Worm (Caenorhabditis elegans) whole organism, L2 larva: ENCODE data around the gene W05E10.1.

Experiments
- F13H6.1 ChIP-seq: sonication (generic microtip); optimal IDR thresholded peaks from 2 replicates; lab custom pipeline; 2016; ENCODE audit warnings: missing genetic modification characterization, missing compliant biosample characterization
- R02D3.7 ChIP-seq: fragments of 150-350 bp; optimal IDR thresholded peaks from 2 replicates; lab custom pipeline; 2014; ENCODE audit warnings: missing biosample characterization, missing genetic modification characterization
- Y55F3AM.14 ChIP-seq: fragments of 200-800 bp; sonication (Bioruptor generic); optimal IDR thresholded peaks from 2 replicates; lab custom pipeline; 2018; ENCODE audit warnings: mild to moderate bottlenecking, missing genetic modification characterization, missing compliant biosample characterization
- ZK546.5 ChIP-seq: sonication (generic microtip); optimal IDR thresholded peaks from 2 replicates; lab custom pipeline; 2017; ENCODE audit warnings: missing biosample characterization, missing genetic modification characterization
- alr-1 ChIP-seq: fragments of 150-350 bp; optimal IDR thresholded peaks from 2 replicates; lab custom pipeline; 2014; ENCODE audit warnings: missing biosample characterization, missing genetic modification characterization
- ama-1 ChIP-seq: fragments of 150-350 bp; optimal IDR thresholded peaks from 2 replicates; lab custom pipeline; 2018; ENCODE audit warnings: inconsistent platforms
- ceh-16 ChIP-seq: fragments of 150-350 bp; optimal IDR thresholded peaks from 2 replicates; lab custom pipeline; 2014; ENCODE audit warnings: missing biosample characterization, missing genetic modification characterization
- ceh-82 ChIP-seq: fragments of 150-350 bp; optimal IDR thresholded peaks from 2 replicates; lab custom pipeline; 2014; ENCODE audit warnings: missing biosample characterization, missing genetic modification characterization
- crh-2 ChIP-seq: sonication (generic microtip); optimal IDR thresholded peaks from 2 replicates; lab custom pipeline; 2017; ENCODE audit warnings: missing biosample characterization, missing genetic modification characterization
- dmd-4 ChIP-seq: sonication (generic microtip); optimal IDR thresholded peaks from 2 replicates; lab custom pipeline; 2017; ENCODE audit warnings: missing biosample characterization, missing genetic modification characterization
- egl-27 ChIP-seq: sonication (generic microtip); optimal IDR thresholded peaks from 3 replicates; lab custom pipeline; 2017; ENCODE audit warnings: missing biosample characterization, missing genetic modification reagents, missing genetic modification characterization
- fos-1 ChIP-seq: fragments of 150-350 bp; optimal IDR thresholded peaks from 2 replicates; lab custom pipeline; 2014; ENCODE audit warnings: missing biosample characterization, missing genetic modification characterization
- gmeb-1 ChIP-seq: fragments of 150-350 bp; optimal IDR thresholded peaks from 2 replicates; lab custom pipeline; 2014; ENCODE audit warnings: missing biosample characterization, missing genetic modification characterization
- lin-11 ChIP-seq: fragments of 150-350 bp; sonication (generic microtip); optimal IDR thresholded peaks from 2 replicates; lab custom pipeline; 2014; ENCODE audit warnings: missing biosample characterization, missing genetic modification characterization, inconsistent platforms, mixed read lengths
- lin-13 ChIP-seq: fragments of 150-350 bp; optimal IDR thresholded peaks from 2 replicates; lab custom pipeline; 2014; ENCODE audit warnings: missing biosample characterization, missing genetic modification reagents, missing genetic modification characterization
- lin-39 ChIP-seq: fragments of 150-350 bp; optimal IDR thresholded peaks from 2 replicates; lab custom pipeline; 2014; ENCODE audit warnings: missing biosample characterization, missing genetic modification reagents, missing genetic modification characterization
- lsy-2 ChIP-seq, 2 experiments: fragments of 150-350 bp in 1 of 2; sonication (generic microtip) in 1 of 2; optimal IDR thresholded peaks; 2 replicates each; lab custom pipeline; 2014 to 2017; ENCODE audit warnings: missing biosample characterization in 2 of 2, missing genetic modification characterization in 2 of 2
- mab-5 ChIP-seq: fragments of 150-350 bp; optimal IDR thresholded peaks from 2 replicates; lab custom pipeline; 2014; ENCODE audit warnings: missing biosample characterization, missing genetic modification characterization
- mbf-1 ChIP-seq: sonication (generic microtip); optimal IDR thresholded peaks from 2 replicates; lab custom pipeline; 2017; ENCODE audit warnings: missing biosample characterization, missing genetic modification characterization
- mdl-1 ChIP-seq, 2 experiments: fragments of 150-350 bp in 1 of 2; sonication (generic microtip) in 1 of 2; optimal IDR thresholded peaks; 2 replicates each; lab custom pipeline; 2017; ENCODE audit warnings: missing biosample characterization in 2 of 2, missing genetic modification characterization in 2 of 2
- nhr-10 ChIP-seq: sonication (generic microtip); optimal IDR thresholded peaks from 2 replicates; lab custom pipeline; 2017; ENCODE audit warnings: missing biosample characterization, missing genetic modification characterization
- nhr-11 ChIP-seq: fragments of 150-350 bp; optimal IDR thresholded peaks from 2 replicates; lab custom pipeline; 2014; ENCODE audit warnings: missing biosample characterization, missing genetic modification characterization
- nhr-12 ChIP-seq: fragments of 150-350 bp; optimal IDR thresholded peaks from 2 replicates; lab custom pipeline; 2014; ENCODE audit warnings: missing biosample characterization, missing genetic modification characterization
- nhr-129 ChIP-seq: fragments of 150-350 bp; optimal IDR thresholded peaks from 2 replicates; lab custom pipeline; 2014; ENCODE audit warnings: missing biosample characterization, missing genetic modification characterization
- nhr-21 ChIP-seq: fragments of 150-350 bp; optimal IDR thresholded peaks from 2 replicates; lab custom pipeline; 2014; ENCODE audit warnings: missing biosample characterization, missing genetic modification characterization
- nhr-23 ChIP-seq: fragments of 150-350 bp; optimal IDR thresholded peaks from 2 replicates; lab custom pipeline; 2014; ENCODE audit warnings: missing biosample characterization, missing genetic modification reagents, missing genetic modification characterization
- nhr-237 ChIP-seq: fragments of 150-350 bp; optimal IDR thresholded peaks from 2 replicates; lab custom pipeline; 2014; ENCODE audit warnings: missing biosample characterization, missing genetic modification characterization
- nhr-25 ChIP-seq: fragments of 150-350 bp; sonication (generic microtip); optimal IDR thresholded peaks from 3 replicates; lab custom pipeline; 2014; ENCODE audit warnings: missing biosample characterization, missing genetic modification characterization
- nhr-6 ChIP-seq: fragments of 150-350 bp; optimal IDR thresholded peaks from 2 replicates; lab custom pipeline; 2014; ENCODE audit warnings: missing biosample characterization, missing genetic modification characterization
- nhr-77 ChIP-seq: fragments of 150-350 bp; optimal IDR thresholded peaks from 2 replicates; lab custom pipeline; 2014; ENCODE audit warnings: missing biosample characterization, missing genetic modification characterization
- peb-1 ChIP-seq: fragments of 150-350 bp; optimal IDR thresholded peaks from 2 replicates; lab custom pipeline; 2014; ENCODE audit warnings: missing biosample characterization, missing genetic modification characterization
- sem-4 ChIP-seq: fragments of 150-350 bp; optimal IDR thresholded peaks from 2 replicates; lab custom pipeline; 2014; ENCODE audit warnings: missing biosample characterization, missing genetic modification reagents, missing genetic modification characterization
- skn-1 ChIP-seq: sonication (generic microtip); optimal IDR thresholded peaks from 2 replicates; lab custom pipeline; 2017; ENCODE audit warnings: missing biosample characterization, missing genetic modification characterization
- sma-3 ChIP-seq: sonication (generic microtip); optimal IDR thresholded peaks from 2 replicates; lab custom pipeline; 2016; ENCODE audit warnings: missing genetic modification reagents, missing genetic modification characterization, missing compliant biosample characterization
- sma-9 ChIP-seq, 2 experiments: fragments of 150-350 bp in 1 of 2; sonication (generic microtip) in 1 of 2; optimal IDR thresholded peaks; 2 replicates each; lab custom pipeline; 2014 to 2016; ENCODE audit warnings: missing genetic modification characterization in 2 of 2, mild to moderate bottlenecking in 1 of 2, missing biosample characterization in 1 of 2, missing compliant biosample characterization in 1 of 2, missing genetic modification reagents in 1 of 2, moderate library complexity in 1 of 2
- unc-39 ChIP-seq: fragments of 150-350 bp; optimal IDR thresholded peaks from 2 replicates; lab custom pipeline; 2014; ENCODE audit warnings: missing biosample characterization, missing genetic modification characterization
- unc-55 ChIP-seq: fragments of 150-350 bp; sonication (generic microtip); optimal IDR thresholded peaks from 3 replicates; lab custom pipeline; 2014; ENCODE audit warnings: missing biosample characterization, missing genetic modification reagents, missing genetic modification characterization
- unc-62 ChIP-seq: fragments of 150-350 bp; optimal IDR thresholded peaks from 2 replicates; lab custom pipeline; 2014; ENCODE audit warnings: missing biosample characterization, missing genetic modification reagents, missing genetic modification characterization
- ztf-1 ChIP-seq: fragments of 200-800 bp; sonication (Bioruptor generic); conservative IDR thresholded peaks from 2 replicates; pipeline ENCODE4 v1.3.6; 2022; ENCODE audit warnings: missing genetic modification characterization, missing compliant biosample characterization
- ztf-11 ChIP-seq: sonication (generic microtip); optimal IDR thresholded peaks from 2 replicates; lab custom pipeline; 2017; ENCODE audit warnings: missing biosample characterization, missing genetic modification characterization
- ztf-4 ChIP-seq: fragments of 150-350 bp; optimal IDR thresholded peaks from 2 replicates; lab custom pipeline; 2014; ENCODE audit warnings: missing biosample characterization, missing genetic modification characterization

W05E10.1 gene

ce11 chrV:11667176-11667575 lies 24.3 kb downstream of the W05E10.1 start, which contains the start of gene F46F3.3:
Gene F46F3.3 (plus strand): TSS chrV:11667476.
- no peak for TF ChIP-seq nhr-11 (tag; lab: Kevin White, UChicago)
- no peak for TF ChIP-seq skn-1 (tag; lab: Kevin White, UChicago)
- TF ChIP-seq lin-13 (GFP tag; lab: Kevin White, UChicago): no peak
- no peak for TF ChIP-seq ztf-1 (GFP tag; lab: Robert Waterston, UW)
- TF ChIP-seq mdl-1 (tag; optimal IDR thresholded peaks at IDR 0.05; lab: Kevin White, UChicago): no peak
- TF ChIP-seq alr-1 (tag; lab: Kevin White, UChicago): no peak
- TF ChIP-seq dmd-4 (tag; lab: Kevin White, UChicago): no peak
- no peak for TF ChIP-seq nhr-21 (tag; lab: Kevin White, UChicago)
- TF ChIP-seq fos-1 (tag; lab: Kevin White, UChicago): no peak
- TF ChIP-seq nhr-23 (tag; lab: Kevin White, UChicago): no peak
- TF ChIP-seq ama-1: no peak
- TF ChIP-seq nhr-10 (tag; lab: Kevin White, UChicago): no peak

- TF ChIP-seq unc-62 (GFP tag; lab: Kevin White, UChicago) (no peak), mab-5 (tag; lab: Kevin White, UChicago) (no peak), ceh-16 (no peak), fos-1 (tag; lab: Kevin White, UChicago) (no peak), ztf-4 (no peak), Y55F3AM.14 (no peak), lsy-2 (tag; optimal IDR thresholded peaks at IDR 0.05; lab: Kevin White, UChicago) (no peak), crh-2 (tag; lab: Kevin White, UChicago) (no peak), mbf-1 (tag; lab: Kevin White, UChicago) (no peak), nhr-12 (tag; lab: Kevin White, UChicago) (no peak), peb-1 (tag; lab: Kevin White, UChicago) (no peak), nhr-237 (tag; lab: Kevin White, UChicago) (no peak), nhr-23 (tag; lab: Kevin White, UChicago) (no peak), ceh-82 (tag; lab: Kevin White, UChicago) (no peak)
Observed at ce11 chrV:11664875-11665384, 26.6 kb downstream of the W05E10.1 start, which contains the start of gene ceh-27. Gene ceh-27 (minus strand): TSS chrV:11665102.

ce11 chrV:11660566-11660965 lies 30.9 kb downstream of the W05E10.1 start:
- TF ChIP-seq F13H6.1 (tag; lab: Kevin White, UChicago) (no peak), mbf-1 (tag; lab: Kevin White, UChicago) (no peak), gmeb-1 (no peak), nhr-25 (no peak), nhr-129 (tag; lab: Kevin White, UChicago) (no peak), unc-55 (GFP tag; lab: Kevin White, UChicago) (no peak), mab-5 (tag; lab: Kevin White, UChicago) (no peak), alr-1 (tag; lab: Kevin White, UChicago) (no peak), lin-39 (tag; lab: Kevin White, UChicago) (no peak), skn-1 (tag; lab: Kevin White, UChicago) (no peak), sem-4 (tag; lab: Kevin White, UChicago) (no peak), unc-39 (tag; lab: Kevin White, UChicago) (no peak), R02D3.7 (tag; lab: Kevin White, UChicago) (no peak), lin-11 (tag; lab: Kevin White, UChicago) (no peak), peb-1 (tag; lab: Kevin White, UChicago) (no peak), nhr-11 (tag; lab: Kevin White, UChicago) (no peak), nhr-237 (tag; lab: Kevin White, UChicago) (no peak), nhr-23 (tag; lab: Kevin White, UChicago) (no peak)

- TF ChIP-seq sma-9 (GFP tag; optimal IDR thresholded peaks at IDR 0.05; lab: Kevin White, UChicago): no peak
- TF ChIP-seq sma-9 (tag; optimal IDR thresholded peaks at IDR 0.05; lab: Kevin White, UChicago): no peak
- no peak for TF ChIP-seq sma-3 (GFP tag; lab: Kevin White, UChicago)
- TF ChIP-seq crh-2 (tag; lab: Kevin White, UChicago): no peak
- no peak for TF ChIP-seq nhr-12 (tag; lab: Kevin White, UChicago)
- no peak for TF ChIP-seq nhr-77 (tag; lab: Kevin White, UChicago)
- no peak for TF ChIP-seq nhr-25
- TF ChIP-seq nhr-23 (tag; lab: Kevin White, UChicago): no peak
- TF ChIP-seq egl-27: no peak
- TF ChIP-seq ztf-11 (tag; lab: Kevin White, UChicago): no peak
- no peak for TF ChIP-seq fos-1 (tag; lab: Kevin White, UChicago)
- no peak for TF ChIP-seq nhr-6 (tag; lab: Kevin White, UChicago)
- no peak for TF ChIP-seq unc-55 (GFP tag; lab: Kevin White, UChicago)
- no peak for TF ChIP-seq F13H6.1 (tag; lab: Kevin White, UChicago)
- no peak for TF ChIP-seq R02D3.7 (tag; lab: Kevin White, UChicago)
- TF ChIP-seq sem-4 (tag; lab: Kevin White, UChicago): no peak
- no peak for TF ChIP-seq nhr-21 (tag; lab: Kevin White, UChicago)
- no peak for TF ChIP-seq ZK546.5 (tag; lab: Kevin White, UChicago)
Observed at ce11 chrV:11656469-11656868, 35.0 kb downstream of the W05E10.1 start.
